Fruit fly (Drosophila melanogaster) whole organism, embryonic: ENCODE results near the gene CG6441.
A peak's percentile ranks its signal among the peaks of the same experiment; 100 is the strongest.

ENCODE experiments used
- Ada2b ChIP-seq: fragments of 200-800 bp; sonication (Bioruptor generic); IDR thresholded peaks from 2 replicates; pipeline ENCODE4 v1.3.6; 2022; ENCODE audit warnings: missing biosample characterization, missing genetic modification characterization
- Blimp-1 ChIP-seq: fragments of 200-800 bp; sonication (Bioruptor generic); optimal IDR thresholded peaks from 3 replicates; lab custom pipeline; 2018; ENCODE audit warnings: missing biosample characterization, missing genetic modification characterization, mild to moderate bottlenecking, moderate library complexity, missing genetic modification reagents
- CG10209 ChIP-seq: fragments of 200-800 bp; sonication (Bioruptor generic); optimal IDR thresholded peaks from 3 replicates; lab custom pipeline; 2017; ENCODE audit warnings: missing biosample characterization, mild to moderate bottlenecking, missing genetic modification characterization, missing genetic modification reagents
- CG12071 ChIP-seq: fragments of 200-800 bp; sonication (Bioruptor generic); optimal IDR thresholded peaks from 3 replicates; lab custom pipeline; 2018; ENCODE audit warnings: missing biosample characterization, mild to moderate bottlenecking, missing genetic modification characterization
- CG12104 ChIP-seq: fragments of 200-800 bp; sonication (Bioruptor generic); optimal IDR thresholded peaks from 3 replicates; lab custom pipeline; 2016; ENCODE audit warnings: missing biosample characterization, missing genetic modification characterization
- CG12299 ChIP-seq: fragments of 200-800 bp; sonication (Bioruptor generic); optimal IDR thresholded peaks from 2 replicates; lab custom pipeline; 2018; ENCODE audit warnings: missing biosample characterization, mild to moderate bottlenecking, missing genetic modification characterization
- CG13123 ChIP-seq: fragments of 200-800 bp; sonication (Bioruptor generic); optimal IDR thresholded peaks from 2 replicates; lab custom pipeline; 2016; ENCODE audit warnings: missing biosample characterization, missing genetic modification characterization
- CG13894 ChIP-seq: fragments of 200-800 bp; sonication (Bioruptor generic); optimal IDR thresholded peaks from 3 replicates; lab custom pipeline; 2018; ENCODE audit warnings: missing biosample characterization, mild to moderate bottlenecking, missing genetic modification characterization, moderate library complexity
- CG14050 ChIP-seq: fragments of 200-800 bp; sonication (Bioruptor generic); IDR thresholded peaks from 3 replicates; pipeline ENCODE4 v1.3.6; 2022; ENCODE audit warnings: missing biosample characterization, missing genetic modification characterization
- CG14667 ChIP-seq: fragments of 200-800 bp; sonication (Bioruptor generic); IDR thresholded peaks from 2 replicates; pipeline ENCODE4 v1.3.6; 2022; ENCODE audit warnings: missing biosample characterization, missing genetic modification characterization
- CG1647 ChIP-seq: fragments of 200-800 bp; sonication (Bioruptor generic); optimal IDR thresholded peaks from 3 replicates; lab custom pipeline; 2016; ENCODE audit warnings: missing biosample characterization, missing genetic modification characterization
- CG17829 ChIP-seq: fragments of 200-800 bp; optimal IDR thresholded peaks from 2 replicates; lab custom pipeline; 2019; ENCODE audit warnings: missing biosample characterization, mild to moderate bottlenecking, missing genetic modification characterization, moderate library complexity
- CG1792 ChIP-seq: fragments of 200-800 bp; sonication (Bioruptor generic); optimal IDR thresholded peaks from 2 replicates; lab custom pipeline; 2016; ENCODE audit warnings: missing biosample characterization, missing genetic modification characterization
- CG18599 ChIP-seq: fragments of 200-800 bp; sonication (Bioruptor generic); optimal IDR thresholded peaks from 3 replicates; lab custom pipeline; 2017; ENCODE audit warnings: missing biosample characterization, missing genetic modification characterization, mild to moderate bottlenecking, moderate library complexity, missing genetic modification reagents
- CG2116 ChIP-seq: fragments of 200-800 bp; sonication (Bioruptor generic); optimal IDR thresholded peaks from 3 replicates; lab custom pipeline; 2018; ENCODE audit warnings: missing biosample characterization, mild to moderate bottlenecking, missing genetic modification characterization
- CG31441 ChIP-seq: fragments of 200-800 bp; sonication (Bioruptor generic); IDR thresholded peaks from 2 replicates; pipeline ENCODE4 v1.3.6; 2022; ENCODE audit warnings: missing biosample characterization, missing genetic modification characterization
- CG3847 ChIP-seq: fragments of 200-800 bp; sonication (Bioruptor generic); IDR thresholded peaks from 2 replicates; pipeline ENCODE4 v1.3.6; 2022; ENCODE audit warnings: missing biosample characterization, missing genetic modification characterization
- CG6254 ChIP-seq: fragments of 200-800 bp; sonication (Bioruptor generic); optimal IDR thresholded peaks from 3 replicates; lab custom pipeline; 2017; ENCODE audit warnings: mild to moderate bottlenecking, missing biosample characterization, missing genetic modification reagents, missing genetic modification characterization
- CG6272 ChIP-seq: fragments of 200-800 bp; sonication (Bioruptor generic); IDR thresholded peaks from 2 replicates; pipeline ENCODE4 v1.3.6; 2022; ENCODE audit warnings: missing biosample characterization, missing genetic modification characterization
- CG7745 ChIP-seq: fragments of 200-800 bp; sonication (Bioruptor generic); optimal IDR thresholded peaks from 2 replicates; lab custom pipeline; 2018; ENCODE audit warnings: missing biosample characterization, mild to moderate bottlenecking, missing genetic modification characterization, moderate library complexity
- CG9215 ChIP-seq: fragments of 200-800 bp; sonication (Bioruptor generic); IDR thresholded peaks from 2 replicates; pipeline ENCODE4 v1.3.6; 2022; ENCODE audit warnings: missing biosample characterization, missing genetic modification characterization
- CG9437 ChIP-seq: fragments of 200-800 bp; sonication (Bioruptor generic); optimal IDR thresholded peaks from 2 replicates; lab custom pipeline; 2018; ENCODE audit warnings: missing biosample characterization, mild to moderate bottlenecking, missing genetic modification characterization
- Dad ChIP-seq: fragments of 200-800 bp; sonication (Bioruptor generic); optimal IDR thresholded peaks from 3 replicates; lab custom pipeline; 2016; ENCODE audit warnings: missing biosample characterization, missing genetic modification characterization
- Dbx ChIP-seq: fragments of 200-800 bp; sonication (Bioruptor generic); IDR thresholded peaks from 3 replicates; pipeline ENCODE4 v1.3.6; 2022; ENCODE audit warnings: missing biosample characterization, missing genetic modification characterization
- Dll ChIP-seq: fragments of 200-800 bp; sonication (Bioruptor generic); IDR thresholded peaks from 4 replicates; pipeline ENCODE4 v1.3.6; 2022; ENCODE audit warnings: missing biosample characterization, missing genetic modification characterization; ENCODE audit not compliant: partially characterized antibody
- E2f1 ChIP-seq: fragments of 200-800 bp; sonication (Bioruptor generic); IDR thresholded peaks from 2 replicates; pipeline ENCODE4 v1.3.6; 2022; ENCODE audit warnings: missing biosample characterization, missing genetic modification characterization
- Ets65A ChIP-seq: fragments of 200-800 bp; sonication (Bioruptor generic); peaks from one replicate; lab custom pipeline; 2016; ENCODE audit warnings: missing biosample characterization, missing genetic modification characterization
- HLH54F ChIP-seq: fragments of 200-800 bp; sonication (Bioruptor generic); optimal IDR thresholded peaks from 3 replicates; lab custom pipeline; 2016; ENCODE audit warnings: missing biosample characterization, missing genetic modification characterization
- HmgZ ChIP-seq: fragments of 200-800 bp; sonication (Bioruptor generic); optimal IDR thresholded peaks from 2 replicates; lab custom pipeline; 2018; ENCODE audit warnings: missing biosample characterization, mild to moderate bottlenecking, missing genetic modification characterization
- Myb ChIP-seq: fragments of 200-800 bp; sonication (Bioruptor generic); optimal IDR thresholded peaks from 2 replicates; lab custom pipeline; 2016; ENCODE audit warnings: missing biosample characterization, missing genetic modification characterization
- Nf-YA ChIP-seq: fragments of 200-800 bp; sonication (Bioruptor generic); IDR thresholded peaks from 2 replicates; pipeline ENCODE4 v1.3.6; 2022; ENCODE audit warnings: missing biosample characterization, missing genetic modification characterization
- Nf-YB ChIP-seq: fragments of 200-800 bp; sonication (Bioruptor generic); optimal IDR thresholded peaks from 3 replicates; lab custom pipeline; 2019; ENCODE audit warnings: missing biosample characterization, mild to moderate bottlenecking, missing genetic modification characterization, moderate library complexity
- Rfx ChIP-seq: fragments of 200-800 bp; sonication (Bioruptor generic); IDR thresholded peaks from 2 replicates; pipeline ENCODE4 v1.3.6; 2022; ENCODE audit warnings: missing biosample characterization, missing genetic modification characterization
- Trl ChIP-seq, 3 experiments: fragments of >200 bp in 2 of 3; fragments of 200-800 bp in 1 of 3; sonication (Bioruptor generic) in 1 of 3; optimal IDR thresholded peaks; 2 replicates in 1 of 3; 3 replicates in 2 of 3; lab custom pipeline; 2016 to 2017; ENCODE audit warnings: missing biosample characterization in 1 of 3, missing genetic modification characterization in 1 of 3
- Xbp1 ChIP-seq: fragments of 200-800 bp; sonication (Bioruptor generic); optimal IDR thresholded peaks from 3 replicates; lab custom pipeline; 2016; ENCODE audit warnings: missing biosample characterization, mild to moderate bottlenecking, missing genetic modification characterization
- bsh ChIP-seq, 2 experiments: fragments of 200-800 bp; sonication (Bioruptor generic); optimal IDR thresholded peaks; 2 replicates each; lab custom pipeline; 2017 to 2018; ENCODE audit warnings: mild to moderate bottlenecking in 2 of 2, missing biosample characterization in 2 of 2, missing genetic modification characterization in 2 of 2, moderate library complexity in 1 of 2
- esg ChIP-seq: fragments of 200-800 bp; sonication (Bioruptor generic); conservative IDR thresholded peaks from 2 replicates; pipeline ENCODE4 v1.3.6; 2022; ENCODE audit warnings: missing biosample characterization, missing genetic modification characterization
- ewg ChIP-seq: fragments of 200-800 bp; sonication (Bioruptor generic); optimal IDR thresholded peaks from 3 replicates; lab custom pipeline; 2017; ENCODE audit warnings: mild to moderate bottlenecking, missing biosample characterization, missing genetic modification reagents, missing genetic modification characterization
- fd64A ChIP-seq: fragments of 200-800 bp; sonication (Bioruptor generic); optimal IDR thresholded peaks from 3 replicates; lab custom pipeline; 2018; ENCODE audit warnings: missing biosample characterization, mild to moderate bottlenecking, missing genetic modification characterization
- h ChIP-seq: fragments of >200 bp; optimal IDR thresholded peaks from 2 replicates; lab custom pipeline; 2017
- maf-S ChIP-seq: fragments of 200-800 bp; sonication (Bioruptor generic); optimal IDR thresholded peaks from 2 replicates; lab custom pipeline; 2016; ENCODE audit warnings: missing biosample characterization, missing genetic modification characterization
- mld ChIP-seq: fragments of 200-800 bp; sonication (Bioruptor generic); IDR thresholded peaks from 3 replicates; pipeline ENCODE4 v1.3.6; 2022; ENCODE audit warnings: missing biosample characterization, missing genetic modification characterization; ENCODE audit not compliant: partially characterized antibody
- org-1 ChIP-seq: fragments of 200-800 bp; sonication (Bioruptor generic); optimal IDR thresholded peaks from 2 replicates; lab custom pipeline; 2017; ENCODE audit warnings: missing biosample characterization, missing genetic modification characterization
- ranshi ChIP-seq: fragments of 200-800 bp; sonication (Bioruptor generic); IDR thresholded peaks from 2 replicates; pipeline ENCODE4 v1.3.6; 2022; ENCODE audit warnings: missing biosample characterization, missing genetic modification characterization
- sd ChIP-seq: fragments of 200-800 bp; sonication (Bioruptor generic); optimal IDR thresholded peaks from 3 replicates; lab custom pipeline; 2018; ENCODE audit warnings: missing biosample characterization, mild to moderate bottlenecking, missing genetic modification characterization, moderate library complexity
- sens ChIP-seq: fragments of 200-800 bp; sonication (Bioruptor generic); peaks from one replicate; lab custom pipeline; 2016; ENCODE audit warnings: missing biosample characterization, missing genetic modification characterization
- sqz ChIP-seq: fragments of 200-800 bp; sonication (Bioruptor generic); optimal IDR thresholded peaks from 3 replicates; lab custom pipeline; 2018; ENCODE audit warnings: missing biosample characterization, mild to moderate bottlenecking, missing genetic modification characterization
- wdn ChIP-seq: fragments of 200-800 bp; sonication (Bioruptor generic); IDR thresholded peaks from 2 replicates; pipeline ENCODE4 v1.3.6; 2022; ENCODE audit warnings: missing biosample characterization, missing genetic modification characterization

Gene CG6441

dm6 chr2L:7473248-7473647 is 1.3 kb upstream of the CG6441 start:
- TF ChIP-seq HLH54F (GFP tag; lab: Kevin White, UChicago) (no peak), CG1647 (GFP tag; lab: Kevin White, UChicago) (no peak), Myb (GFP tag; lab: Kevin White, UChicago) (peak; percentile 57), CG2116 (GFP tag; lab: Kevin White, UChicago) (no peak), E2f1 (GFP tag; lab: Robert Waterston, UW) (no peak), Ets65A (GFP tag; lab: Kevin White, UChicago) (peak; percentile 32), esg (no peak), CG9215 (GFP tag; lab: Robert Waterston, UW) (no peak), Ada2b (GFP tag; lab: Robert Waterston, UW) (no peak), CG9437 (GFP tag; lab: Kevin White, UChicago) (peak; percentile 94), Dbx (GFP tag; lab: Robert Waterston, UW) (no peak)

dm6 chr2L:7486222-7486621 is 11.7 kb downstream of the CG6441 start:
- peak; percentile 69 for TF ChIP-seq Ets65A (GFP tag; lab: Kevin White, UChicago)
- TF ChIP-seq sens (GFP tag; lab: Kevin White, UChicago), result peak; percentile 57
- no peak for TF ChIP-seq Nf-YA (GFP tag; lab: Robert Waterston, UW)
- TF ChIP-seq sd (tag; lab: Kevin White, UChicago), result peak; percentile 81
- TF ChIP-seq mld (GFP tag; lab: Robert Waterston, UW), result no peak

DNA sequence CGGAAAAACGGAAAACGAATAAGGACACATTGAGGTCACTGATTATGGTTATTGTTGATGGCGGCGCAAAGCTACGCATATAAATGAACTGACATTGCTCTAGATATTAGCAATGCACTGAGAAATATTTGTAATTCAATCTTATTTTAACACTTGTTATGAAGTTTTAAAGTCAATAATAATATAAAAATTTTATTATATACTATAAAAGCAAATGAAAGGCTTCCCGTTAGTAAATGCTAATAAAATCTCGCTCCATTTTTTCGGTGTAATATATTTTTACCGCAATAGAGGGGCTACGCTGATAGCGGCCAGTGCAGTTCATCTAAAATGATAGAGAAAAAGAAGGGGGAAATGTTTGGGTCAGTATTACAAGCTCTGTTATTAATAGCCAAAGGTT is 17.4 kb downstream of the CG6441 start:
- TF ChIP-seq CG6254 (GFP tag; lab: Kevin White, UChicago) (peak; percentile 35), fd64A (GFP tag; lab: Kevin White, UChicago) (no peak), maf-S (GFP tag; lab: Kevin White, UChicago) (no peak), CG13894 (tag; lab: Kevin White, UChicago) (no peak), CG1792 (GFP tag; lab: Kevin White, UChicago) (no peak), h (no peak), CG12104 (GFP tag; lab: Kevin White, UChicago) (no peak), CG6272 (GFP tag; lab: Robert Waterston, UW) (peak; percentile 24; the same call in 1 of the 2 replicates), CG10209 (GFP tag; lab: Kevin White, UChicago) (peak; percentile 34), CG3847 (GFP tag; lab: Robert Waterston, UW) (peak; percentile 25; the same call in 1 of the 2 replicates), ewg (GFP tag; lab: Kevin White, UChicago) (no peak), CG18599 (GFP tag; lab: Kevin White, UChicago) (peak; percentile 41), CG7745 (no peak), CG14667 (GFP tag; lab: Robert Waterston, UW) (no peak), CG12299 (peak; percentile 41), CG12071 (no peak), Dll (GFP tag; lab: Robert Waterston, UW) (no peak), CG17829 (tag; lab: Kevin White, UChicago) (peak; percentile 53), CG31441 (peak; percentile 58), Rfx (GFP tag; lab: Robert Waterston, UW) (peak; percentile 49; the same call in 1 of the 2 replicates), ranshi (GFP tag; lab: Robert Waterston, UW) (peak; percentile 49; the same call in 1 of the 2 replicates), Dad (no peak), Nf-YB (GFP tag; lab: Kevin White, UChicago) (no peak), CG13123 (GFP tag; lab: Kevin White, UChicago) (no peak), CG14050 (GFP tag; lab: Robert Waterston, UW) (peak; percentile 30; the same call in 2 of the 3 replicates), bsh (GFP tag; optimal IDR thresholded peaks at IDR 0.05; lab: Kevin White, UChicago) (peak in 1 of 2 experiments; percentile 65), Trl (optimal IDR thresholded peaks at IDR 0.05; lab: Kevin White, UChicago) (no peak), Trl (GFP tag; optimal IDR thresholded peaks at IDR 0.05; lab: Kevin White, UChicago) (no peak), org-1 (no peak), Blimp-1 (GFP tag; lab: Kevin White, UChicago) (peak; percentile 71), sqz (peak; percentile 15), CG9437 (GFP tag; lab: Kevin White, UChicago) (peak; percentile 3), wdn (GFP tag; lab: Robert Waterston, UW) (no peak), HmgZ (tag; lab: Kevin White, UChicago) (no peak), Xbp1 (GFP tag; lab: Kevin White, UChicago) (peak; percentile 51)
